Worm (Caenorhabditis elegans): ENCODE measurements around the gene sgnh-1.

sgnh-1 gene

DNA sequence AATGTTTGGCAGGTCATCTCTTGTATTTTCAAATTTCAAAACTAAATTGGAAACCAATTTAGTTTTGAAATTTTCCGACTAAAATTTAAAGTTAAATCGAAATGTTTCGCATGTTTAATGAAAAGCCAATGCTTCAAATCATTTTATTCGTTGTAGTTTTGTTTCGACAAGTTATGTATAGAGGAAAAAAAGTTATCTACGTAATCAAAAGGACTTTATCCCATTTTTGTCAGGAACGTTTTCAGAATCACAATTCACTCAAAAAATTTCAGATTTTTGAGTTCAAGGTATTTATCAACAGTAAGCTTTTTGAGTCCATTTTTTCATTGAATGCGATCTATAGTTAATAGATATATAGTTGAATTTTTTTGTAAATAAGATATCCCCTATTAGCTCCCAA, 49.0 kb downstream of the sgnh-1 start, which contains the start of gene str-168:
Gene str-168 (plus strand): TSS at position 301 of the 400 bp plus-strand sequence.
- TF ChIP-seq gei-8 (GFP tag; optimal IDR thresholded peaks at IDR 0.05) (no peak), fos-1 (tag; optimal IDR thresholded peaks at IDR 0.05) (no peak), hmg-1.1 (GFP tag; IDR thresholded peaks at IDR 0.05) (no peak), lin-1 (GFP tag; IDR thresholded peaks at IDR 0.05) (no peak), unc-130 (GFP tag; optimal IDR thresholded peaks at IDR 0.05) (no peak), ztf-11 (tag; optimal IDR thresholded peaks at IDR 0.05) (no peak), nhr-76 (tag; optimal IDR thresholded peaks at IDR 0.05) (no peak), snpc-4 (tag; optimal IDR thresholded peaks at IDR 0.05) (no peak), unc-62 (GFP tag; optimal IDR thresholded peaks at IDR 0.05 in 1 of 2) (no peak), unc-62 (tag; optimal IDR thresholded peaks at IDR 0.05) (no peak), F49E8.2 (tag; optimal IDR thresholded peaks at IDR 0.05; ENCODE audit: borderline replicate concordance) (no peak)
